Worm (Caenorhabditis elegans): Measurements from ENCODE around the gene T26A5.6.

T26A5.6 gene

DNA sequence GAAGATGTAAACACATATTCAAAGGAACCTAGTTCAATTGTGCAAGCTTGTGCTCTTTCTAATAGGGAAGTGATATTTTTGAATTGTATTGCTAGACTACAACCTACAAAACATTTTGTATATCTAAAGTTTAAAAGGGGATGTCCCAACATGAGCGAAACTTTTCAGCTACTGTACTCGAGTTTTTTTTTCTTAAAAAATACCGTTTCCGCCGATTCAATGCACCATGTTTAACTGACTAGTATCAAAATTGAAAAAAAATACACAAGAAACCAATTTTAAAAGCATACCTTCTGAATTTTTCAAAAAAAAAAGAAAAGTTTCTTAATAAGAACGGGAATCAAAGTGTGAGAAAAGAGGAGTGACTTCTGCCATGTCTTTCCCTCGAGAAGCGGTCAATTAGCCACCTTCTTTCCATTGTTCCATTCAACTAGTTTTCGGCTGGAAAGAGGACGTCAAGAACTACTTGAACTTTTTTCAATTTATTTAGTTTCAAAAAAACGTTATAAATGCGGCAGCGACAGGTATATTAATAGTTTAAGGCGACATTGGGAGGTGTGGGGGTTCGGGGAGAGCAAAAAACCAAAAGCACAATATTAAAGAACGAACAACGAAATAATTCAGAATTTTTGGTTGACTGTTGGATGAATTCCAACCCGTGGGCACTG, 35.1 kb downstream of the T26A5.6 start, which contains the start of gene nas-4:
Gene nas-4 (minus strand): TSS at position 351 of the 668 bp plus-strand sequence.
- TF ChIP-seq F37D6.2 (tag; optimal IDR thresholded peaks at IDR 0.05) (no peak), skn-1 (tag; optimal IDR thresholded peaks at IDR 0.05) (no peak), ama-1 (optimal IDR thresholded peaks at IDR 0.05) (peak; percentile 77), daf-19 (GFP tag; conservative IDR thresholded peaks at IDR 0.05) (no peak), lin-1 (GFP tag; IDR thresholded peaks at IDR 0.05) (no peak), nhr-76 (tag; optimal IDR thresholded peaks at IDR 0.05) (no peak), dmd-8 (GFP tag; IDR thresholded peaks at IDR 0.05) (no peak), R02D3.7 (tag; optimal IDR thresholded peaks at IDR 0.05) (no peak), hlh-30 (tag; optimal IDR thresholded peaks at IDR 0.05; ENCODE audit: insufficient read depth) (no peak), nhr-10 (tag; optimal IDR thresholded peaks at IDR 0.05) (peak; percentile 70), hmg-1.1 (GFP tag; IDR thresholded peaks at IDR 0.05) (peak; percentile 43; the same call in 1 of the 2 replicates), ceh-20 (GFP tag; IDR thresholded peaks at IDR 0.05) (no peak), dmd-6 (GFP tag; IDR thresholded peaks at IDR 0.05) (peak; percentile 19; the same call in 1 of the 2 replicates), nhr-237 (tag; optimal IDR thresholded peaks at IDR 0.05) (no peak), dmd-9 (GFP tag; IDR thresholded peaks at IDR 0.05) (no peak), lsy-2 (tag; optimal IDR thresholded peaks at IDR 0.05) (no peak), zip-11 (GFP tag; IDR thresholded peaks at IDR 0.05) (no peak), nhr-6 (tag; optimal IDR thresholded peaks at IDR 0.05) (no peak), hlh-11 (tag; optimal IDR thresholded peaks at IDR 0.05) (peak; percentile 13), mdt-29 (GFP tag; IDR thresholded peaks at IDR 0.05) (peak; percentile 35; the same call in 1 of the 2 replicates), lin-29 (GFP tag; IDR thresholded peaks at IDR 0.05) (no peak), spr-1 (tag; optimal IDR thresholded peaks at IDR 0.05) (peak; percentile 40), nhr-41 (GFP tag; IDR thresholded peaks at IDR 0.05) (no peak), nhr-48 (tag; optimal IDR thresholded peaks at IDR 0.05) (peak; percentile 41), mes-2 (tag; optimal IDR thresholded peaks at IDR 0.05; ENCODE audit: poor library complexity, severe bottlenecking) (peak; percentile 41), ceh-44 (GFP tag; IDR thresholded peaks at IDR 0.05) (no peak), lim-7 (GFP tag; IDR thresholded peaks at IDR 0.05) (0 out of 2 replicates have a peak, but pooled peaks have one; percentile 36), ces-1 (GFP tag; optimal IDR thresholded peaks at IDR 0.05) (no peak), duxl-1 (tag; optimal IDR thresholded peaks at IDR 0.05; ENCODE audit: poor library complexity) (no peak), gei-8 (GFP tag; optimal IDR thresholded peaks at IDR 0.05) (peak; percentile 0), snpc-4 (tag; optimal IDR thresholded peaks at IDR 0.05) (no peak), ZK337.2 (GFP tag; IDR thresholded peaks at IDR 0.05) (no peak), nhr-11 (tag; optimal IDR thresholded peaks at IDR 0.05) (no peak), arid-1 (GFP tag; conservative IDR thresholded peaks at IDR 0.05) (0 out of 2 replicates have a peak, but pooled peaks have one; percentile 18), tag-97 (GFP tag; IDR thresholded peaks at IDR 0.05) (no peak), Y105C5A.15 (GFP tag; IDR thresholded peaks at IDR 0.05) (no peak), spr-3 (GFP tag; optimal IDR thresholded peaks at IDR 0.05) (no peak), tra-1 (GFP tag; IDR thresholded peaks at IDR 0.05) (no peak), Y48G9A.11 (GFP tag; IDR thresholded peaks at IDR 0.05) (no peak), mep-1 (tag; optimal IDR thresholded peaks at IDR 0.05) (peak; percentile 71), madf-5 (GFP tag; IDR thresholded peaks at IDR 0.05) (no peak), Y75B8A.6 (GFP tag; IDR thresholded peaks at IDR 0.05) (no peak), lin-38 (GFP tag; IDR thresholded peaks at IDR 0.05) (peak; percentile 24; the same call in 1 of the 2 replicates), dve-1 (tag; optimal IDR thresholded peaks at IDR 0.05; ENCODE audit: insufficient read depth) (peak; percentile 32), fos-1 (tag; optimal IDR thresholded peaks at IDR 0.05) (peak; percentile 28), unc-130 (GFP tag; optimal IDR thresholded peaks at IDR 0.05) (no peak), pqm-1 (tag; optimal IDR thresholded peaks at IDR 0.05) (no peak), mxl-3 (GFP tag; optimal IDR thresholded peaks at IDR 0.05) (no peak), fkh-10 (GFP tag; optimal IDR thresholded peaks at IDR 0.05) (no peak), egl-43 (GFP tag; IDR thresholded peaks at IDR 0.05) (no peak), D1046.2 (GFP tag; IDR thresholded peaks at IDR 0.05) (no peak)

Data from whole organism, L4 larva.